Worm (Caenorhabditis elegans): ENCODE results near the gene srh-135.

srh-135 gene

DNA sequence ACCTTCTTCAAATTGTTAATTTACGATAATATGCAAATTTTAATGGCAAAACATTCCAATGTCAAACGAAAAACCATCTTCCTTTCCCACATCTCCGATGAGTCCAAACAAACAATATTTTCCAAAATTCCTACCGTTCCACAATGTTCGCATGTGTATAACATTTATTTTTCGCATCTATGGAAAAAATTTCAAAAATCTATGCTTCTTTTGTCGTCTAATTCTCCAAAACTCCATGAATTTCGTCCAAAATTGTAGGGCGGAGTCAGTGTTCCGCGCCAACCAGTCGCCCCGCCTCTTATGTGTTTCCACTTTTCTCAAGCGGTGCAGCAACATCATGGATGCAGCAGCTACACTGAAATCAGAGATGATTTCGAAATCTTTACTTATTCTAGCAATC, 4.0 kb upstream of the srh-135 start, which contains the start of gene T01E8.8:
T01E8.8 (plus strand) TSS at position 301 of the 400 bp plus-strand sequence.
- TF ChIP-seq aha-1 (tag) (peak; percentile 50), mes-2 (tag; optimal IDR thresholded peaks at IDR 0.05; ENCODE audit: poor library complexity, severe bottlenecking) (no peak)

DNA sequence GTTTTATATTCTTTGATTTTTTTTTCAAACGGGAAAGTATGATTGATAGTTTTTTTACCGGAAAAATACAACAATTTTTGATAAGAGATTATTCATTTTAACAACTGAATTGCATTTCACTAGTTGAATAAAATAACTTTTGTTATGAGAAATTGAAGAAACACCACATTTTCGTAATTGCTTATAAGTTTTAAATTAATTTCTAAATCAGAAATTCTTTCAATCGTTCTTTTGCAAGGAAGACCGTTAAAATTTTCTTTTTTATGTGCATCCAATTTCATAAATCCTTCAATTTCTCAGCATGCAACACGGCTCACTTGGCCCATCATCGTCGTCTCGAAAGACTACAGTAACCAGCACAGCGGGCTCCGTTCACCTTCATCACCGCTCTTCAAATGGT, 4.4 kb downstream of the srh-135 start, which contains the start of gene plc-3:
plc-3 (plus strand) TSS at position 301 of the 400 bp plus-strand sequence.
- TF ChIP-seq lin-38 (GFP tag; IDR thresholded peaks at IDR 0.05) (no peak), arid-1 (GFP tag; conservative IDR thresholded peaks at IDR 0.05) (no peak), gei-8 (GFP tag; optimal IDR thresholded peaks at IDR 0.05) (no peak), lin-13 (GFP tag; optimal IDR thresholded peaks at IDR 0.05) (no peak)

DNA sequence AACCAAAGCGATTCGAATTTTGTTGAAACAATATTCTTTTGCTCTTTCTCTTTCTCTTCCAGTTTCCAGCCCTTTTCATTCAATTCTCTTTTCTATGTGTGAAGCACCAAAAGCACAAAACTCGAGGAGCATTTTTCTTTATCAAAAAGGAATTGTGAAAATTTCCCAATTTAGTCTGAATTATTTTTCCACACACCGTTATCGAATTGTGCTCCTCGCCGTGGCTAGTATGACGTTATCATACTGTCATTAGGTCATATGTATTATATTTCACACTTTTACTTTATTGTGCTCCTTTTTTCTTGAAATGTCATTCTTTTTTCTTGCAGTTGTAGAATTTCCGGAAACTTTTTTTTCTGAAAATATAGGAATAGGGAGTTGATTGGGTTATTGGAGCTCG, 5.3 kb downstream of the srh-135 start:
- TF ChIP-seq php-3 (GFP tag; IDR thresholded peaks at IDR 0.05): 0 out of 2 replicates have a peak, but pooled peaks have one; percentile 31
- no peak for TF ChIP-seq nhr-48 (tag; optimal IDR thresholded peaks at IDR 0.05)
- no peak for TF ChIP-seq lim-7 (GFP tag; IDR thresholded peaks at IDR 0.05)
- no peak for TF ChIP-seq daf-8 (GFP tag; IDR thresholded peaks at IDR 0.05)
- TF ChIP-seq nhr-77 (tag; optimal IDR thresholded peaks at IDR 0.05): peak; percentile 59
- no peak for TF ChIP-seq ZK546.5 (tag; optimal IDR thresholded peaks at IDR 0.05)
- no peak for TF ChIP-seq lin-39 (tag; optimal IDR thresholded peaks at IDR 0.05)
- TF ChIP-seq dmd-6 (GFP tag; IDR thresholded peaks at IDR 0.05): peak; percentile 69
- TF ChIP-seq Y75B8A.6 (GFP tag; IDR thresholded peaks at IDR 0.05): no peak
- no peak for TF ChIP-seq ceh-62 (tag; optimal IDR thresholded peaks at IDR 0.05)
- no peak for TF ChIP-seq lin-1 (GFP tag; IDR thresholded peaks at IDR 0.05)
- TF ChIP-seq nhr-28 (tag; optimal IDR thresholded peaks at IDR 0.05): peak; percentile 87
- no peak for TF ChIP-seq Y48G9A.11 (GFP tag; IDR thresholded peaks at IDR 0.05)
- no peak for TF ChIP-seq egl-27 (tag; optimal IDR thresholded peaks at IDR 0.05)
- TF ChIP-seq lin-15B (tag; optimal IDR thresholded peaks at IDR 0.05): no peak
- no peak for TF ChIP-seq ztf-11 (tag; optimal IDR thresholded peaks at IDR 0.05)
- TF ChIP-seq hlh-30 (tag; optimal IDR thresholded peaks at IDR 0.05; ENCODE audit: insufficient read depth): peak; percentile 38
- TF ChIP-seq mxl-3 (GFP tag; optimal IDR thresholded peaks at IDR 0.05): no peak
- TF ChIP-seq nhr-41 (GFP tag; IDR thresholded peaks at IDR 0.05): 0 out of 2 replicates have a peak, but pooled peaks have one; percentile 12
- TF ChIP-seq daf-16 (GFP tag; optimal IDR thresholded peaks at IDR 0.05): no peak
- TF ChIP-seq daf-16 (tag; optimal IDR thresholded peaks at IDR 0.05): peak; percentile 33
- TF ChIP-seq zip-2 (tag; optimal IDR thresholded peaks at IDR 0.05): no peak
- peak; percentile 43 for TF ChIP-seq dve-1 (tag; optimal IDR thresholded peaks at IDR 0.05; ENCODE audit: insufficient read depth)
- no peak for TF ChIP-seq tra-1 (GFP tag; IDR thresholded peaks at IDR 0.05)
- no peak for TF ChIP-seq hmg-1.1 (GFP tag; IDR thresholded peaks at IDR 0.05)
- TF ChIP-seq ctbp-1 (GFP tag; IDR thresholded peaks at IDR 0.05): no peak
- TF ChIP-seq dpl-1 (GFP tag; optimal IDR thresholded peaks at IDR 0.05): no peak
- TF ChIP-seq attf-4 (tag; optimal IDR thresholded peaks at IDR 0.05): no peak
- peak; percentile 94 for TF ChIP-seq pqm-1 (tag; optimal IDR thresholded peaks at IDR 0.05)
- peak; percentile 68 for TF ChIP-seq hlh-11 (tag; optimal IDR thresholded peaks at IDR 0.05)
- TF ChIP-seq lin-38 (GFP tag; IDR thresholded peaks at IDR 0.05): no peak
- TF ChIP-seq nhr-10 (tag; optimal IDR thresholded peaks at IDR 0.05): no peak
- TF ChIP-seq mdl-1 (tag; optimal IDR thresholded peaks at IDR 0.05): no peak
- no peak for TF ChIP-seq nhr-25 (tag; optimal IDR thresholded peaks at IDR 0.05; ENCODE audit: borderline replicate concordance, insufficient read depth)
- no peak for TF ChIP-seq saeg-2 (GFP tag; IDR thresholded peaks at IDR 0.05)

All from whole organism, L4 larva.